Worm (Caenorhabditis elegans) whole organism, L4 larva: ENCODE results near the gene math-4.
"Not testable (repeated sequence)": the region's sequence is repeated elsewhere in the genome, so short reads cannot be mapped to it uniquely, and the experiment has no call there.

Experiments
- Y48G9A.11 ChIP-seq: fragments of 200-800 bp; sonication (Bioruptor generic); IDR thresholded peaks from 2 replicates; pipeline ENCODE4 v1.3.6; 2022; ENCODE audit warnings: missing genetic modification reagents, missing genetic modification characterization, missing compliant biosample characterization
- jun-1 ChIP-seq: fragments of 150-350 bp; optimal IDR thresholded peaks from 2 replicates; lab custom pipeline; 2014; ENCODE audit warnings: missing biosample characterization, missing genetic modification reagents, missing genetic modification characterization
- mdt-29 ChIP-seq: fragments of 200-800 bp; sonication (Bioruptor generic); IDR thresholded peaks from 2 replicates; pipeline ENCODE4 v1.3.6; 2022; ENCODE audit warnings: missing genetic modification reagents, missing genetic modification characterization, missing compliant biosample characterization
- saeg-2 ChIP-seq: fragments of 200-800 bp; sonication (Bioruptor generic); IDR thresholded peaks from 2 replicates; pipeline ENCODE4 v1.3.6; 2022; ENCODE audit warnings: missing genetic modification reagents, missing genetic modification characterization, missing compliant biosample characterization

DNA sequence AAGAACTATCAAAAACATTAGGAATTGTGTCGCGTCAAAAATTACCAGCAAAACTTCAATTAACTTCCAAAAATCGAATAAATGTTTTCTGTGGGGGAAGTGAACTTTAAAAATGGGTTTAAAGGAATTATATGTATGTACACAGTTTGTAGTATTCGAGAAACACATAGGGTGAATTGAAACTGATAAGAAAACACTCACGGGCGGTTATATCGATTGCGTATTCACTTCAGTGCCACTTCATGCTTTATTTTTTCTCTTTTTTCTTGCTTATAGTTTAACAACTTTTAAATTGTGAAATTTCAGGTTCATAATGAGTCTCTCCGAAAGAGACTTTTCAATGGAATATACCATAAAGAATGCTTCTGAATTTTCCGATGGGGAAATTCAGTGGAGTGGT is 7.1 kb downstream of the math-4 start, which contains the start of gene F36H5.14:
- TF ChIP-seq jun-1 (tag; lab: Kevin White, UChicago); mdt-29 (GFP tag; lab: Robert Waterston, UW); saeg-2; Y48G9A.11 (GFP tag; lab: Robert Waterston, UW): not testable (repeated sequence)
